Fruit fly (Drosophila melanogaster): ENCODE data around the gene hoip.

dm6 chr2L:9728791-9729190 lies 29.2 kb downstream of the hoip start:
- TF ChIP-seq EcR (GFP tag; optimal IDR thresholded peaks at IDR 0.05) = no peak
- TF ChIP-seq CG12605 (GFP tag; IDR thresholded peaks at IDR 0.05) = no peak
- no peak for TF ChIP-seq CG15710 (tag; optimal IDR thresholded peaks at IDR 0.05)
- TF ChIP-seq CG10348 (GFP tag; IDR thresholded peaks at IDR 0.05) = no peak

Measured in whole organism, pupa.